Worm (Caenorhabditis elegans) whole organism, young adult: ENCODE measurements around the gene fbxb-107.

Experiments
- K11D2.4 ChIP-seq: fragments of 200-800 bp; sonication (Bioruptor generic); IDR thresholded peaks from 2 replicates; pipeline ENCODE4 v1.3.6; 2022; ENCODE audit warnings: missing genetic modification reagents, missing genetic modification characterization, missing compliant biosample characterization
- Y53F4B.3 ChIP-seq: fragments of 200-800 bp; sonication (Bioruptor generic); IDR thresholded peaks from 2 replicates; pipeline ENCODE4 v1.3.6; 2022; ENCODE audit warnings: missing genetic modification reagents, missing genetic modification characterization, missing compliant biosample characterization
- ceh-100 ChIP-seq: fragments of 200-800 bp; sonication (Bioruptor generic); IDR thresholded peaks from 2 replicates; pipeline ENCODE4 v1.3.6; 2022; ENCODE audit warnings: missing genetic modification reagents, missing genetic modification characterization, missing compliant biosample characterization
- die-1 ChIP-seq: sonication (generic microtip); optimal IDR thresholded peaks from 2 replicates; lab custom pipeline; 2016; ENCODE audit warnings: missing genotype, mild to moderate bottlenecking, missing genetic modification characterization, missing compliant biosample characterization
- egl-44 ChIP-seq: fragments of 200-800 bp; sonication (Bioruptor generic); IDR thresholded peaks from 2 replicates; pipeline ENCODE4 v1.3.6; 2022; ENCODE audit warnings: missing genetic modification reagents, missing genetic modification characterization, missing compliant biosample characterization
- hmg-1.2 ChIP-seq: fragments of 200-800 bp; sonication (Bioruptor generic); IDR thresholded peaks from 2 replicates; pipeline ENCODE4 v1.3.6; 2022; ENCODE audit warnings: missing genetic modification reagents, missing genetic modification characterization, missing compliant biosample characterization
- nhr-179 ChIP-seq: sonication (generic microtip); optimal IDR thresholded peaks from 2 replicates; lab custom pipeline; 2016; ENCODE audit warnings: mild to moderate bottlenecking, missing genetic modification characterization, missing compliant biosample characterization
- zfh-2 ChIP-seq: fragments of 200-800 bp; sonication (Bioruptor generic); conservative IDR thresholded peaks from 2 replicates; pipeline ENCODE4 v1.3.6; 2022; ENCODE audit warnings: missing genetic modification reagents, missing genetic modification characterization, missing compliant biosample characterization
- ztf-22 ChIP-seq: fragments of 200-800 bp; sonication (Bioruptor generic); optimal IDR thresholded peaks from 2 replicates; lab custom pipeline; 2018; ENCODE audit warnings: mild to moderate bottlenecking, missing genetic modification characterization, moderate library complexity, missing compliant biosample characterization
- ztf-3 ChIP-seq: fragments of 200-800 bp; sonication (Bioruptor generic); optimal IDR thresholded peaks from 2 replicates; lab custom pipeline; 2018; ENCODE audit warnings: mild to moderate bottlenecking, missing genetic modification characterization, missing compliant biosample characterization
- ztf-6 ChIP-seq: fragments of 200-800 bp; sonication (Bioruptor generic); IDR thresholded peaks from 2 replicates; pipeline ENCODE4 v1.3.6; 2022; ENCODE audit warnings: missing genetic modification reagents, missing genetic modification characterization, missing compliant biosample characterization

Gene fbxb-107

DNA sequence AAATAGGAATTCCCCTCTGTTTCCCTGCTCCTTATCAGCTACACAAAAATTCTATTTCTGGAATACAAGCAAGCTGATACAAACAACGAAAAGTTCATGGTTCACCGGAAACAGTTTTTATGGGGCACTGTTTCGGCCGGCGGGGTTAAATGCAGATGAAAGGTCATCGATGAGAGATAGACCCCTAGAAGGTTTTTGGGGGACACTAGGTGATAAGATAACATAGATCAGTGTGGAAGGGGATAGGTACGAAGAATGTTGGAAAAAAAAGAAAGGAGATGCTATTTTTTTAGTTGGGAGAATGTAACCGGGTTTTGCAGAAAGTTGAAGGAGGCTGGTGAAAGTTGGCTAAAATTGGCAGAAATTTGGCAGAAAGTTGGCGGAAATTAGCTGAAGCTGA, 47.0 kb downstream of the fbxb-107 start:
- no peak for TF ChIP-seq ztf-6 (GFP tag; lab: Robert Waterston, UW)
- TF ChIP-seq K11D2.4 (GFP tag; lab: Robert Waterston, UW), result no peak
- no peak for TF ChIP-seq nhr-179 (tag; lab: Kevin White, UChicago)
- no peak for TF ChIP-seq ztf-22 (GFP tag; lab: Kevin White, UChicago)
- no peak for TF ChIP-seq die-1 (tag; lab: Kevin White, UChicago)
- TF ChIP-seq, all 124 proteins: peak for 0

DNA sequence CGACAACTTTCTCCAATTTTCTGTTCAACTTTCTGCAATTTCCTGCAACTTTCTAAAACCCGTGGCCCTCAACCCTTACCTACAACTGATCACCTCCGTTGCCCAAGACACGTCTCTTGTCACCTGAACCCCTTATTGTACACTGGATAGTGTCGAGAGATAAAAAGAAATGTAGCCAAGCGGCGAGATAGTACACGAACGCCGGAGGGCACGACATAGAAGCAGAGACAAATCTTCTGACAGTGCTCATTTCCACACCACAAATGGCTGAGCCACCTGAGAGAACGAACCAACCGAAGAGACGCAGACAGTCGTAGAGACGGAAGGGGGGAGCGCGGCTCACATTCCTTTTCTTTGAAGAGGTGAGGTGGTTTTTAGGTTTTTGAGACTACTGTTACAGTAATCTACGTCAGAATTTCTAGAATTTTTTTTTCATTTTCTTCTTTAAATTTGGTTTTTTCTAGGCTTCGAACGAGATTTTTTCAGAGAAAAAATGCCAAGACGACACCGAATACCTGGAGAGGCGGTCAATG, 49.2 kb downstream of the fbxb-107 start, which contains the start of gene K12H6.12:
K12H6.12 (plus strand) TSS at position 483 of the 533 bp plus-strand sequence.
- TF ChIP-seq ztf-3 (GFP tag; lab: Kevin White, UChicago), result no peak
- TF ChIP-seq Y53F4B.3 (GFP tag; lab: Robert Waterston, UW), result no peak
- no peak for TF ChIP-seq ceh-100 (GFP tag; lab: Robert Waterston, UW)
- 0 out of 2 replicates have a peak, but pooled peaks have one; percentile 43 for TF ChIP-seq zfh-2
- no peak for TF ChIP-seq nhr-179 (tag; lab: Kevin White, UChicago)
- TF ChIP-seq hmg-1.2 (GFP tag; lab: Robert Waterston, UW), result peak; percentile 80
- no peak for TF ChIP-seq egl-44
- TF ChIP-seq, all 124 proteins: peak for 2
